Worm (Caenorhabditis elegans): ENCODE data around the gene nhr-167.

DNA sequence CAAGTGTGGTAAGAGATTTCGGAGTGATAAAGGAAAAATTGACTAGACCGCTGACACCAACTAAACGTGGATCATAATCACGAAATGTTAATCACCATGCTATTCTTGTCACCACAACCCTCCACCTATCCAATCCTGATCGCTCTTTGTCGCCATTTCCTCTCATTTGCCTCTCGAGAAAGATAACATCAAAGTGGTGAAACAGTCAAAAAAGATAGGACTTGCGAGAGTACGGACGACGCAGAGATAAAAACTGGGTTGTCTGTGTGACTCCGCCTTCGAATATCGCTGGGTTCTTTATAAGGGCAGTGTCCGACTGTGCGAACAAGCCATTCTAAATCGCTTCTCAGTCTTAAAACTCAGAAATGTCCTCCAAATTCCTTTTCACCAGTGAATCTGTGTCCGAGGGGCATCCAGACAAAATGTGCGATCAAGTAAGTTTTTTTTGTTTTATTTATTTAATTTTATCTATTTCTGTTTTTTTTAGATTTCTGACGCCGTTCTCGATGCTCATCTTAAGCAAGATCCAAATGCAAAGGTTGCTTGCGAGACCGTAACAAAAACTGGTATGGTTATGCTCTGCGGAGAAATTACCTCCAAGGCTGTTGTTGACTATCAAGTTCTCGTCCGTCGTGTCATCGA lies 16.1 kb downstream of the nhr-167 start, which contains the start of gene sams-1:
- TF ChIP-seq sea-1 (GFP tag; conservative IDR thresholded peaks at IDR 0.05) (no peak), aly-1 (tag; optimal IDR thresholded peaks at IDR 0.05) (no peak), hnd-1 (tag; optimal IDR thresholded peaks at IDR 0.05) (no peak), ama-1 (optimal IDR thresholded peaks at IDR 0.05) (no peak), pes-1 (GFP tag; IDR thresholded peaks at IDR 0.05) (no peak), scrt-1 (GFP tag; IDR thresholded peaks at IDR 0.05) (no peak), hmg-4 (GFP tag; optimal IDR thresholded peaks at IDR 0.05) (no peak), tbx-11 (GFP tag; IDR thresholded peaks at IDR 0.05) (no peak)

Measured in whole organism, early embryonic.